Worm (Caenorhabditis elegans) whole organism, young adult: Measurements from ENCODE around the gene gop-1.

Experiments used
- B0019.2 ChIP-seq: fragments of 200-800 bp; sonication (Bioruptor generic); conservative IDR thresholded peaks from 2 replicates; pipeline ENCODE4 v1.3.6; 2022; ENCODE audit warnings: missing genetic modification reagents, missing genetic modification characterization, missing compliant biosample characterization
- F10E7.11 ChIP-seq: sonication (generic microtip); optimal IDR thresholded peaks from 2 replicates; lab custom pipeline; 2017; ENCODE audit warnings: mild to moderate bottlenecking, missing genetic modification characterization, moderate library complexity, missing compliant biosample characterization
- F22D6.2 ChIP-seq: sonication (generic microtip); optimal IDR thresholded peaks from 2 replicates; lab custom pipeline; 2016; ENCODE audit warnings: mild to moderate bottlenecking, missing genetic modification characterization, missing compliant biosample characterization
- F37B4.10 ChIP-seq: fragments of 200-800 bp; sonication (Bioruptor generic); IDR thresholded peaks from 2 replicates; pipeline ENCODE4 v1.3.6; 2022; ENCODE audit warnings: missing genetic modification characterization, missing compliant biosample characterization
- T07F8.4 ChIP-seq: sonication (generic microtip); optimal IDR thresholded peaks from 2 replicates; lab custom pipeline; 2016; ENCODE audit warnings: mild to moderate bottlenecking, missing genetic modification characterization, moderate library complexity, missing compliant biosample characterization
- Y53G8AR.9 ChIP-seq: fragments of 200-800 bp; sonication (Bioruptor generic); conservative IDR thresholded peaks from 2 replicates; pipeline ENCODE4 v1.3.6; 2022; ENCODE audit warnings: missing genetic modification reagents, missing genetic modification characterization, missing compliant biosample characterization
- Y95B8A.8 ChIP-seq: fragments of 200-800 bp; sonication (Bioruptor generic); IDR thresholded peaks from 2 replicates; pipeline ENCODE4 v1.3.6; 2022; ENCODE audit warnings: missing genetic modification reagents, missing genetic modification characterization, missing compliant biosample characterization
- ZK185.1 ChIP-seq: sonication (generic microtip); optimal IDR thresholded peaks from 2 replicates; lab custom pipeline; 2016; ENCODE audit warnings: mild to moderate bottlenecking, missing genetic modification characterization, missing compliant biosample characterization; ENCODE audit not compliant: poor library complexity, severe bottlenecking
- ama-1 ChIP-seq, 3 experiments: fragments of 150-350 bp in 1 of 3; sonication (generic microtip) in 2 of 3; optimal IDR thresholded peaks; 2 replicates each; lab custom pipeline; 2014 to 2018; ENCODE audit warnings: missing biosample characterization in 2 of 3, missing genetic modification characterization in 2 of 3, missing genetic modification reagents in 2 of 3
- bed-2 ChIP-seq: fragments of 200-800 bp; sonication (Bioruptor generic); IDR thresholded peaks from 2 replicates; pipeline ENCODE4 v1.3.6; 2022; ENCODE audit warnings: missing genetic modification reagents, missing genetic modification characterization, missing compliant biosample characterization
- ccch-3 ChIP-seq: fragments of 200-800 bp; sonication (Bioruptor generic); optimal IDR thresholded peaks from 2 replicates; lab custom pipeline; 2018; ENCODE audit warnings: mild to moderate bottlenecking, missing genetic modification characterization, missing compliant biosample characterization
- cebp-2 ChIP-seq: fragments of 200-800 bp; sonication (Bioruptor generic); IDR thresholded peaks from 2 replicates; pipeline ENCODE4 v1.3.6; 2022; ENCODE audit warnings: missing genetic modification characterization, missing compliant biosample characterization
- ceh-100 ChIP-seq: fragments of 200-800 bp; sonication (Bioruptor generic); IDR thresholded peaks from 2 replicates; pipeline ENCODE4 v1.3.6; 2022; ENCODE audit warnings: missing genetic modification reagents, missing genetic modification characterization, missing compliant biosample characterization
- ceh-27 ChIP-seq: fragments of 200-800 bp; sonication (Bioruptor generic); optimal IDR thresholded peaks from 2 replicates; lab custom pipeline; 2018; ENCODE audit warnings: mild to moderate bottlenecking, missing genetic modification characterization, moderate library complexity, missing compliant biosample characterization
- ceh-58 ChIP-seq: fragments of 200-800 bp; sonication (Bioruptor generic); IDR thresholded peaks from 2 replicates; pipeline ENCODE4 v1.3.6; 2022; ENCODE audit warnings: missing genetic modification characterization, missing compliant biosample characterization
- egl-18 ChIP-seq: fragments of 200-800 bp; sonication (Bioruptor generic); IDR thresholded peaks from 2 replicates; pipeline ENCODE4 v1.3.6; 2022; ENCODE audit warnings: missing genetic modification reagents, missing genetic modification characterization, missing compliant biosample characterization
- egl-44 ChIP-seq: fragments of 200-800 bp; sonication (Bioruptor generic); IDR thresholded peaks from 2 replicates; pipeline ENCODE4 v1.3.6; 2022; ENCODE audit warnings: missing genetic modification reagents, missing genetic modification characterization, missing compliant biosample characterization
- him-1 ChIP-seq: sonication (generic microtip); optimal IDR thresholded peaks from 2 replicates; lab custom pipeline; 2016; ENCODE audit warnings: missing genotype, missing genetic modification reagents, missing genetic modification characterization, missing compliant biosample characterization
- hrde-1 ChIP-seq: sonication (generic microtip); optimal IDR thresholded peaks from 2 replicates; lab custom pipeline; 2016; ENCODE audit warnings: missing genetic modification characterization, mild to moderate bottlenecking, missing compliant biosample characterization, moderate library complexity, missing genotype, missing genetic modification reagents, borderline replicate concordance
- hsf-1 ChIP-seq: fragments of 200-800 bp; sonication (Bioruptor generic); IDR thresholded peaks from 2 replicates; pipeline ENCODE4 v1.3.6; 2022; ENCODE audit warnings: missing genetic modification reagents, missing genetic modification characterization, missing compliant biosample characterization
- lag-1 ChIP-seq: fragments of 200-800 bp; sonication (Bioruptor generic); IDR thresholded peaks from 2 replicates; pipeline ENCODE4 v1.3.6; 2022; ENCODE audit warnings: missing genetic modification reagents, missing genetic modification characterization, missing compliant biosample characterization
- madf-3 ChIP-seq: fragments of 200-800 bp; sonication (Bioruptor generic); IDR thresholded peaks from 2 replicates; pipeline ENCODE4 v1.3.6; 2022; ENCODE audit warnings: missing genetic modification reagents, missing genetic modification characterization, missing compliant biosample characterization
- mel-28 ChIP-seq: sonication (generic microtip); optimal IDR thresholded peaks from 2 replicates; lab custom pipeline; 2016; ENCODE audit warnings: borderline replicate concordance, mild to moderate bottlenecking, missing genetic modification characterization, missing compliant biosample characterization
- mxl-1 ChIP-seq: sonication (generic microtip); optimal IDR thresholded peaks from 2 replicates; lab custom pipeline; 2016; ENCODE audit warnings: missing genetic modification characterization, missing compliant biosample characterization
- nfya-2 ChIP-seq: fragments of 200-800 bp; sonication (Bioruptor generic); IDR thresholded peaks from 2 replicates; pipeline ENCODE4 v1.3.6; 2022; ENCODE audit warnings: missing genetic modification reagents, missing genetic modification characterization, missing compliant biosample characterization
- nhr-120 ChIP-seq: fragments of 200-800 bp; sonication (Bioruptor generic); IDR thresholded peaks from 2 replicates; pipeline ENCODE4 v1.3.6; 2022; ENCODE audit warnings: missing genetic modification characterization, missing compliant biosample characterization
- nhr-27 ChIP-seq: fragments of 200-800 bp; sonication (Bioruptor generic); optimal IDR thresholded peaks from 2 replicates; lab custom pipeline; 2018; ENCODE audit warnings: mild to moderate bottlenecking, missing genetic modification characterization, moderate library complexity, missing compliant biosample characterization
- nhr-80 ChIP-seq: sonication (generic microtip); optimal IDR thresholded peaks from 2 replicates; lab custom pipeline; 2016; ENCODE audit warnings: missing genetic modification characterization, missing compliant biosample characterization
- pbrm-1 ChIP-seq: fragments of 200-800 bp; sonication (Bioruptor generic); IDR thresholded peaks from 2 replicates; pipeline ENCODE4 v1.3.6; 2022; ENCODE audit warnings: missing genetic modification reagents, missing genetic modification characterization, missing compliant biosample characterization
- snpc-1.1 ChIP-seq: sonication (generic microtip); optimal IDR thresholded peaks from 2 replicates; lab custom pipeline; 2017; ENCODE audit warnings: missing genetic modification characterization, mild to moderate bottlenecking, missing compliant biosample characterization, antibody characterized with exemption, moderate library complexity, missing genotype, missing genetic modification reagents; ENCODE audit not compliant: insufficient read depth
- somi-1 ChIP-seq: fragments of 200-800 bp; sonication (Bioruptor generic); optimal IDR thresholded peaks from 2 replicates; lab custom pipeline; 2018; ENCODE audit warnings: mild to moderate bottlenecking, missing genetic modification characterization, missing compliant biosample characterization
- sptf-2 ChIP-seq: fragments of 200-800 bp; sonication (Bioruptor generic); optimal IDR thresholded peaks from 2 replicates; lab custom pipeline; 2018; ENCODE audit warnings: mild to moderate bottlenecking, missing genetic modification characterization, missing compliant biosample characterization
- unc-130 ChIP-seq: sonication (generic microtip); optimal IDR thresholded peaks from 2 replicates; lab custom pipeline; 2016; ENCODE audit warnings: missing genetic modification reagents, missing genetic modification characterization, missing compliant biosample characterization
- zfh-2 ChIP-seq: fragments of 200-800 bp; sonication (Bioruptor generic); conservative IDR thresholded peaks from 2 replicates; pipeline ENCODE4 v1.3.6; 2022; ENCODE audit warnings: missing genetic modification reagents, missing genetic modification characterization, missing compliant biosample characterization
- ztf-18 ChIP-seq: sonication (generic microtip); optimal IDR thresholded peaks from 2 replicates; lab custom pipeline; 2016; ENCODE audit warnings: missing genotype, mild to moderate bottlenecking, missing genetic modification characterization, missing compliant biosample characterization
- ztf-25 ChIP-seq: fragments of 200-800 bp; sonication (Bioruptor generic); IDR thresholded peaks from 2 replicates; pipeline ENCODE4 v1.3.6; 2022; ENCODE audit warnings: missing genetic modification reagents, missing genetic modification characterization, missing compliant biosample characterization
- ztf-26 ChIP-seq: sonication (generic microtip); optimal IDR thresholded peaks from 2 replicates; lab custom pipeline; 2017; ENCODE audit warnings: missing genetic modification characterization, missing compliant biosample characterization
- ztf-6 ChIP-seq: fragments of 200-800 bp; sonication (Bioruptor generic); IDR thresholded peaks from 2 replicates; pipeline ENCODE4 v1.3.6; 2022; ENCODE audit warnings: missing genetic modification reagents, missing genetic modification characterization, missing compliant biosample characterization

The gop-1 gene

DNA sequence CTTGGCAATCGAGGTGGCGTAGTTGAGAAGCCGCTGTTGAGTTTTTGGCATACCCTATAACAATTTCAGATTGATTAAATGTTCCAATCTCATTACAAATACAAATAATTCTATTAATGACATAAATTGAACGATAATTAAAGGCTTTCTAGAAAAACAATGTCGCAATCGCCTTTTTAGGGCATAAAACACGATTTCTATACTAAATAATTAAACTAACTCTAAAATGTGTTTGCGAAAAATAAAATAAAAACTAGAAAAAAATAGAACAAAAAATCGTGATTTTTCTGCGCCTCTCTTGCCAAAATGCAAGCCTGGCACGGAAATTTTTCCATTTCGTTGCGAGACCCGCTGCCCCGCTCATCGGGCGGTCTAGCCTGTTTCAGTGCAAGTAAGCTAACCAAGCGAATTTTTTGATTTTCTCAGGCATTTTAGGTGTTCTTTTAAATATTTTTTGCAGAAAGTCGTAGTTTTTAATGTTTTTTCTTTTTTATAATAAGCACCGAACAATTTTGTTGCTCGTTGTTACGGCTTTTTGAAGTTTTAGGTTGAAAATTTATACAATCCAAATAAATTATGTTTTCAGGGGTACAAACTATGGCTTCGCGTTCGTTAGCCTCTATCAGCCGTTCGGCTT, 26.3 kb upstream of the gop-1 start, which contains the start of the genes C34E10.12, C34E10.10 and atp-2 (continued):
- TF ChIP-seq B0019.2 (GFP tag; lab: Robert Waterston, UW) (no peak), ztf-18 (tag; lab: Kevin White, UChicago) (peak; percentile 12), snpc-1.1 (tag; lab: Kevin White, UChicago) (peak; percentile 48), egl-18 (GFP tag; lab: Robert Waterston, UW) (no peak), F37B4.10 (GFP tag; lab: Robert Waterston, UW) (no peak), ztf-25 (GFP tag; lab: Robert Waterston, UW) (no peak), unc-130 (GFP tag; lab: Kevin White, UChicago) (peak; percentile 23), ztf-6 (GFP tag; lab: Robert Waterston, UW) (no peak), lag-1 (no peak), hsf-1 (GFP tag; lab: Robert Waterston, UW) (no peak), F10E7.11 (tag; lab: Kevin White, UChicago) (no peak), nfya-2 (GFP tag; lab: Robert Waterston, UW) (no peak), T07F8.4 (no peak), nhr-80 (tag; lab: Kevin White, UChicago) (peak; percentile 38), hrde-1 (tag; lab: Kevin White, UChicago) (no peak), ztf-26 (tag; lab: Kevin White, UChicago) (peak; percentile 19), nhr-27 (tag; lab: Kevin White, UChicago) (no peak), ceh-27 (GFP tag; lab: Kevin White, UChicago) (peak; percentile 58)
- TF ChIP-seq, all 124 proteins: peak for 40

DNA sequence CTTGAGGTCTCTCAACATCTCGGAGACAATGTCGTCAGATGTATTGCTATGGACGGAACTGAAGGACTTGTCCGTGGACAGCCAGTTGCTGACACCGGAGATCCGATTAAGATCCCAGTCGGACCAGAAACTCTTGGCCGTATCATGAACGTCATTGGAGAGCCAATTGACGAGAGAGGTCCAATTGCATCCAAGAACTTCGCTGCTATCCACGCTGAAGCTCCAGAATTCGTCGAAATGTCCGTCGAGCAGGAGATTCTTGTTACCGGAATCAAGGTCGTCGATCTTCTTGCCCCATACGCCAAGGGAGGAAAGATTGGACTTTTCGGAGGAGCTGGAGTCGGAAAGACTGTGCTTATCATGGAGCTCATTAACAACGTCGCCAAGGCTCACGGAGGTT, 25.4 kb upstream of the gop-1 start:
- TF ChIP-seq ama-1 (optimal IDR thresholded peaks at IDR 0.05; lab: Kevin White, UChicago): no peak
- TF ChIP-seq ama-1 (GFP tag; optimal IDR thresholded peaks at IDR 0.05; lab: Kevin White, UChicago): no peak
- no peak for TF ChIP-seq bed-2 (GFP tag; lab: Robert Waterston, UW)
- TF ChIP-seq egl-44 (GFP tag; lab: Robert Waterston, UW): no peak
- TF ChIP-seq ceh-58: no peak
- TF ChIP-seq sptf-2 (GFP tag; lab: Kevin White, UChicago): no peak
- TF ChIP-seq lag-1: no peak
- no peak for TF ChIP-seq ztf-6 (GFP tag; lab: Robert Waterston, UW)
- TF ChIP-seq nhr-120: no peak
- TF ChIP-seq ccch-3 (GFP tag; lab: Kevin White, UChicago): no peak
- no peak for TF ChIP-seq ceh-100 (GFP tag; lab: Robert Waterston, UW)
- TF ChIP-seq F22D6.2: no peak
- no peak for TF ChIP-seq Y95B8A.8 (GFP tag; lab: Robert Waterston, UW)
- TF ChIP-seq cebp-2 (GFP tag; lab: Robert Waterston, UW): no peak
- no peak for TF ChIP-seq snpc-1.1 (tag; lab: Kevin White, UChicago)
- TF ChIP-seq mel-28 (tag; lab: Kevin White, UChicago): no peak
- no peak for TF ChIP-seq him-1 (tag; lab: Kevin White, UChicago)
- TF ChIP-seq pbrm-1: no peak

DNA sequence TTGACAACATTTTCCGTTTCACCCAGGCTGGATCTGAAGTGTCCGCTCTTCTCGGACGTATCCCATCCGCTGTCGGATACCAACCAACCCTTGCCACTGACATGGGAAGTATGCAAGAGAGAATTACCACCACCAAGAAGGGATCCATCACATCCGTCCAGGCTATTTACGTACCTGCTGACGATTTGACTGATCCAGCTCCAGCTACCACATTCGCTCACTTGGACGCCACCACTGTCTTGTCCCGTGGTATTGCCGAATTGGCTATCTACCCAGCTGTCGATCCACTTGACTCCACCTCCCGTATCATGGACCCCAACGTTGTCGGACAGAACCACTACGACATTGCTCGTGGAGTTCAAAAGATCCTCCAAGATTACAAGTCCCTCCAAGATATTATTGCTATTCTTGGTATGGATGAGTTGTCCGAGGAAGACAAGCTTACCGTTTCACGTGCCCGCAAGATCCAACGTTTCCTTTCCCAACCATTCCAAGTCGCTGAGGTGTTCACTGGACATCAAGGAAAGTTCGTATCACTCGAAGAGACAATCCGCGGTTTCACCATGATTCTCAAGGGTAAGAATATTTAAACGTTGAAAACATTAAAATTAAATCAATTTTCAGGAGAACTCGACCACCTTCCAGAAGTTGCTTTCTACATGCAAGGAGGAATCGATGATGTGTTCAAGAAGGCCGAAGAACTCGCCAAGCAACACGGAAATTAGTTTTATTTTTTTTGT, 24.6 kb upstream of the gop-1 start:
- 0 out of 2 replicates have a peak, but pooled peaks have one; percentile 60 for TF ChIP-seq ceh-58
- 0 out of 2 replicates have a peak, but pooled peaks have one; percentile 27 for TF ChIP-seq F37B4.10 (GFP tag; lab: Robert Waterston, UW)
- no peak for TF ChIP-seq mxl-1
- TF ChIP-seq hsf-1 (GFP tag; lab: Robert Waterston, UW): no peak
- TF ChIP-seq madf-3 (GFP tag; lab: Robert Waterston, UW): 0 out of 2 replicates have a peak, but pooled peaks have one; percentile 28
- TF ChIP-seq ZK185.1: peak; percentile 4
- TF ChIP-seq zfh-2: no peak
- TF ChIP-seq Y53G8AR.9 (GFP tag; lab: Robert Waterston, UW): peak; percentile 34; the same call in 1 of the 2 replicates
- no peak for TF ChIP-seq somi-1 (GFP tag; lab: Kevin White, UChicago)
